Worm (Caenorhabditis elegans): ENCODE data around the gene rbm-34.

The rbm-34 gene

ce11 chrIV:12046524-12047203, 38.6 kb upstream of the rbm-34 start, which contains the start of gene T12G3.2:
Gene T12G3.2, minus strand, starts transcription at chrIV:12046967.
- TF ChIP-seq flt-1 (GFP tag; IDR thresholded peaks at IDR 0.05) (no peak), ceh-13 (GFP tag; optimal IDR thresholded peaks at IDR 0.05) (no peak), hnd-1 (tag; optimal IDR thresholded peaks at IDR 0.05) (no peak), pes-1 (GFP tag; IDR thresholded peaks at IDR 0.05) (no peak), tra-4 (tag; optimal IDR thresholded peaks at IDR 0.05) (no peak), ama-1 (optimal IDR thresholded peaks at IDR 0.05) (no peak), F13C5.2 (tag; optimal IDR thresholded peaks at IDR 0.05) (no peak), tbx-11 (GFP tag; IDR thresholded peaks at IDR 0.05) (no peak), sea-1 (GFP tag; conservative IDR thresholded peaks at IDR 0.05) (no peak), ceh-36 (tag; optimal IDR thresholded peaks at IDR 0.05) (no peak), ets-7 (tag; optimal IDR thresholded peaks at IDR 0.05) (no peak)

- TF ChIP-seq ceh-13 (GFP tag; optimal IDR thresholded peaks at IDR 0.05) (no peak), ets-7 (tag; optimal IDR thresholded peaks at IDR 0.05) (no peak), aly-1 (tag; optimal IDR thresholded peaks at IDR 0.05) (no peak), sea-1 (GFP tag; conservative IDR thresholded peaks at IDR 0.05) (no peak), hnd-1 (tag; optimal IDR thresholded peaks at IDR 0.05) (no peak), tbx-37 (GFP tag; conservative IDR thresholded peaks at IDR 0.05) (no peak), tbx-11 (GFP tag; IDR thresholded peaks at IDR 0.05) (no peak), ceh-36 (tag; optimal IDR thresholded peaks at IDR 0.05) (no peak), flt-1 (GFP tag; IDR thresholded peaks at IDR 0.05) (no peak), ama-1 (optimal IDR thresholded peaks at IDR 0.05) (no peak), B0310.2 (tag; optimal IDR thresholded peaks at IDR 0.05) (no peak), tra-4 (tag; optimal IDR thresholded peaks at IDR 0.05) (no peak), hmbx-1 (tag; optimal IDR thresholded peaks at IDR 0.05) (no peak)
Measured at ce11 chrIV:12047552-12048347, 37.5 kb upstream of the rbm-34 start, which contains the start of gene T12G3.4. Gene T12G3.4, plus strand, starts transcription at chrIV:12048256.

ce11 chrIV:12051049-12051792, 34.0 kb upstream of the rbm-34 start, which contains the start of the genes bre-5 and spt-5:
Gene bre-5, minus strand, starts transcription at chrIV:12051215.
Gene spt-5, plus strand, starts transcription at chrIV:12051491.
- TF ChIP-seq pes-1 (GFP tag; IDR thresholded peaks at IDR 0.05): no peak

ce11 chrIV:12052461-12052860, 32.8 kb upstream of the rbm-34 start:
- no peak for TF ChIP-seq ceh-36 (tag; optimal IDR thresholded peaks at IDR 0.05)
- no peak for TF ChIP-seq pes-1 (GFP tag; IDR thresholded peaks at IDR 0.05)
- no peak for TF ChIP-seq hnd-1 (tag; optimal IDR thresholded peaks at IDR 0.05)
- TF ChIP-seq sea-1 (GFP tag; conservative IDR thresholded peaks at IDR 0.05): no peak
- TF ChIP-seq F13C5.2 (tag; optimal IDR thresholded peaks at IDR 0.05): no peak
- no peak for TF ChIP-seq flt-1 (GFP tag; IDR thresholded peaks at IDR 0.05)
- no peak for TF ChIP-seq scrt-1 (GFP tag; IDR thresholded peaks at IDR 0.05)
- no peak for TF ChIP-seq tra-4 (tag; optimal IDR thresholded peaks at IDR 0.05)
- no peak for TF ChIP-seq aly-1 (tag; optimal IDR thresholded peaks at IDR 0.05)
- no peak for TF ChIP-seq tbx-11 (GFP tag; IDR thresholded peaks at IDR 0.05)
- no peak for TF ChIP-seq ets-7 (tag; optimal IDR thresholded peaks at IDR 0.05)
- TF ChIP-seq ceh-13 (GFP tag; optimal IDR thresholded peaks at IDR 0.05): no peak
- TF ChIP-seq B0310.2 (tag; optimal IDR thresholded peaks at IDR 0.05): no peak
- no peak for TF ChIP-seq hmg-4 (GFP tag; optimal IDR thresholded peaks at IDR 0.05)

DNA sequence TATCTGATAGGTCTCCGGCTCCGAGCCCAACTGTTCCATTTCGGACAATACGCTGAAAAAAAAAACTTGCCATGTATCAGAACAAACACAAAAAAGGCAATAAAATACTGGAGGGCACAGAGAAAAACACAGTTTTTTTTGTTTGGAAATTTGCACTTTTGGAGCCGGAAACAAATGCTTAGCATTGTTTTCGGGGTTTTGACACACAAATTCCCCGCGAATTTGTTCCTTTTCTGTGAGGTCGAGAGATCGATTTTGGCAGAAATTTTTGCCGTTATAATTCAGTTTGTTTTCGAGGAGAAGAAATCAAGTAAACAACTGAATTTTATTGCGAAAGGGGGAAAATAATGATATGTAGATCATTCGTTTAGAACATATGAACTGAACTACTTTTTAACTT, 28.6 kb upstream of the rbm-34 start, which contains the start of gene K08E4.2:
K08E4.2 (minus strand) TSS at position 54 of the 400 bp plus-strand sequence.
- TF ChIP-seq hmg-4 (GFP tag; optimal IDR thresholded peaks at IDR 0.05): no peak
- TF ChIP-seq pes-1 (GFP tag; IDR thresholded peaks at IDR 0.05): no peak
- TF ChIP-seq tra-4 (tag; optimal IDR thresholded peaks at IDR 0.05): no peak
- TF ChIP-seq aly-1 (tag; optimal IDR thresholded peaks at IDR 0.05): no peak
- TF ChIP-seq tbx-37 (GFP tag; conservative IDR thresholded peaks at IDR 0.05): no peak
- TF ChIP-seq ama-1 (optimal IDR thresholded peaks at IDR 0.05): no peak
- TF ChIP-seq ceh-13 (GFP tag; optimal IDR thresholded peaks at IDR 0.05): no peak
- TF ChIP-seq ets-7 (tag; optimal IDR thresholded peaks at IDR 0.05): no peak
- no peak for TF ChIP-seq F13C5.2 (tag; optimal IDR thresholded peaks at IDR 0.05)

DNA sequence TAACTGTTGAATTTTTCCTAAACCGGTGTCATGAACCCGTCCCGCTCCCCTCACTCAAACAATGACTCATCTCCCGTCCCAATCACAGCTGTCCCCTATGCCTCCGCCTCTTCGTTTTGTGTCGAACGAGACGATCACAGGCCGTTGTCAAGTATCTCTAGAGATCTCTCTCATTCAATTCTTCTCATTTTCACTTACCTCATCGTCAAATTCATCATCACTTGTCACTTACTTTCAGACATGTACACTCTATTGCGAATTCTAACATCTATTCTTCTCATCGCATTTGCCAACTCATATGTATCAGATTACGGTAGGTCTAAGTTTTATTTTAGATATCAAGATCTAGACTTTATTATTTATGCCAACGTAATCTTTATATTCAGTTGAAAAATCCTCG, 27.7 kb upstream of the rbm-34 start, which contains the start of gene K08E4.3:
K08E4.3 (plus strand) TSS at position 235 of the 400 bp plus-strand sequence.
- TF ChIP-seq hmbx-1 (tag; optimal IDR thresholded peaks at IDR 0.05): no peak
- TF ChIP-seq ama-1 (optimal IDR thresholded peaks at IDR 0.05): no peak
- no peak for TF ChIP-seq tbx-37 (GFP tag; conservative IDR thresholded peaks at IDR 0.05)
- no peak for TF ChIP-seq pes-1 (GFP tag; IDR thresholded peaks at IDR 0.05)
- TF ChIP-seq tra-4 (tag; optimal IDR thresholded peaks at IDR 0.05): no peak
- no peak for TF ChIP-seq tbx-11 (GFP tag; IDR thresholded peaks at IDR 0.05)
- no peak for TF ChIP-seq hmg-4 (GFP tag; optimal IDR thresholded peaks at IDR 0.05)
- TF ChIP-seq F13C5.2 (tag; optimal IDR thresholded peaks at IDR 0.05): no peak
- TF ChIP-seq hnd-1 (tag; optimal IDR thresholded peaks at IDR 0.05): no peak
- TF ChIP-seq ceh-13 (GFP tag; optimal IDR thresholded peaks at IDR 0.05): no peak

DNA sequence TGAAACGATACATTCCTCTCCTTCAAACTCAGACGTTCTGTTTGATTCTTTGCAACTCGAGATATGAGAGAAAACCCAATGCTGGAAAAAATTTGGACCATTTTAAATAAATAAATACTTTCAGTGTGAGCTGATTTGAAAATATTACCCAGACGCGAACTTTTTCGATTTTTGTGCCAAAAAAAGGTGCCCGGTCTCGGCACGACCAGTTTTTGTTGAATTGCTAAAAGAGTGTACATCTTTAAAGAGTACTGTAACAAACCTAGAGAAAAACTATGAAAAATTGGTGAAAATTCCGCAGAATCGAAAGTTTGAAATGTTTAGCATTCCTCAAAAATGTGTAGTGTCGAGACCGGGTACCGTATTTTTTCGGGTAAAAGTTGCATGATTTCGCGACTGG, 24.0 kb upstream of the rbm-34 start, which contains the start of gene K08E4.8:
K08E4.8 (minus strand) TSS at position 101 of the 400 bp plus-strand sequence.
- TF ChIP-seq hmbx-1 (tag; optimal IDR thresholded peaks at IDR 0.05) (no peak), pes-1 (GFP tag; IDR thresholded peaks at IDR 0.05) (no peak), flt-1 (GFP tag; IDR thresholded peaks at IDR 0.05) (no peak), F13C5.2 (tag; optimal IDR thresholded peaks at IDR 0.05) (no peak), ets-7 (tag; optimal IDR thresholded peaks at IDR 0.05) (no peak), ceh-36 (tag; optimal IDR thresholded peaks at IDR 0.05) (no peak), aly-1 (tag; optimal IDR thresholded peaks at IDR 0.05) (no peak), hnd-1 (tag; optimal IDR thresholded peaks at IDR 0.05) (no peak), scrt-1 (GFP tag; IDR thresholded peaks at IDR 0.05) (no peak)

All from whole organism, early embryonic.